Worm (Caenorhabditis elegans): ENCODE data around the gene ada-2.

DNA sequence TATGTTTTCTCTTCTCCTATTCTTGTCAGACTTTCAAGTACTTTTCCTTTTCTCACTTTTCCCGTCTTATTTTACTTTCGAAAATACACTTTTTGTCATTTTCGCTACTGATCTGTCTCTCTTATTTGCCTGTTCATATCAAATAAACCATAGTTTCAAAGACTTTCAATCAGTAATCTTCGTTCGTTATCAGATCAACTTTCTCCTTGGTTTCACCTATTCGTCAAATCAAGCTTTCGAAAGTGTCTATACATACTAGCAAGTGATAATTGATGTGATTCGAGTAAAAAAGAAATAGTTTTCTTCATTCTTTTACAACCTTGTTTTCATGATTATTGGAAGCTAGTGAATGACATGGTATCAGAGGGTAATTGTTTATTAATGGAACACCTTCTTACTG is 9.3 kb upstream of the ada-2 start:
- no peak for TF ChIP-seq nhr-85 (tag)
- TF ChIP-seq ceh-90 (tag; optimal IDR thresholded peaks at IDR 0.05), result no peak
- TF ChIP-seq C34B4.2 (tag; optimal IDR thresholded peaks at IDR 0.05), result no peak

All from whole organism, L1 larva.